Fruit fly (Drosophila melanogaster) whole organism, embryonic: ENCODE measurements around the gene Fic.

ENCODE experiments used
- Aef1 ChIP-seq: fragments of 200-800 bp; sonication (Bioruptor generic); IDR thresholded peaks from 3 replicates; pipeline ENCODE4 v1.3.6; 2022; ENCODE audit warnings: missing biosample characterization, missing genetic modification characterization
- Antp ChIP-seq: fragments of 200-800 bp; sonication (Bioruptor generic); optimal IDR thresholded peaks from 3 replicates; lab custom pipeline; 2016; ENCODE audit warnings: missing biosample characterization, missing genetic modification characterization
- CG10321 ChIP-seq: fragments of 200-800 bp; sonication (Bioruptor generic); IDR thresholded peaks from 2 replicates; pipeline ENCODE4 v1.3.6; 2022; ENCODE audit warnings: missing biosample characterization, missing genetic modification characterization
- CG10565 ChIP-seq: fragments of 200-800 bp; sonication (Bioruptor generic); optimal IDR thresholded peaks from 3 replicates; lab custom pipeline; 2016; ENCODE audit warnings: missing biosample characterization, mild to moderate bottlenecking, missing genetic modification characterization
- CG10654 ChIP-seq: fragments of 200-800 bp; sonication (Bioruptor generic); optimal IDR thresholded peaks from 2 replicates; lab custom pipeline; 2016; ENCODE audit warnings: missing biosample characterization, missing genetic modification characterization
- CG11695 ChIP-seq: fragments of 200-800 bp; sonication (Bioruptor generic); IDR thresholded peaks from 3 replicates; pipeline ENCODE4 v1.3.6; 2022; ENCODE audit warnings: missing biosample characterization, missing genetic modification characterization
- CG15011 ChIP-seq: fragments of 200-800 bp; sonication (Bioruptor generic); optimal IDR thresholded peaks from 3 replicates; lab custom pipeline; 2018; ENCODE audit warnings: missing biosample characterization, mild to moderate bottlenecking, missing genetic modification characterization
- CG15514 ChIP-seq: fragments of 200-800 bp; sonication (Bioruptor generic); optimal IDR thresholded peaks from 3 replicates; lab custom pipeline; 2017; ENCODE audit warnings: missing biosample characterization, missing genetic modification characterization, mild to moderate bottlenecking, moderate library complexity, missing genetic modification reagents
- CG1647 ChIP-seq: fragments of 200-800 bp; sonication (Bioruptor generic); optimal IDR thresholded peaks from 3 replicates; lab custom pipeline; 2016; ENCODE audit warnings: missing biosample characterization, missing genetic modification characterization
- CG1792 ChIP-seq: fragments of 200-800 bp; sonication (Bioruptor generic); optimal IDR thresholded peaks from 2 replicates; lab custom pipeline; 2016; ENCODE audit warnings: missing biosample characterization, missing genetic modification characterization
- CG2116 ChIP-seq: fragments of 200-800 bp; sonication (Bioruptor generic); optimal IDR thresholded peaks from 3 replicates; lab custom pipeline; 2018; ENCODE audit warnings: missing biosample characterization, mild to moderate bottlenecking, missing genetic modification characterization
- CG2129 ChIP-seq: fragments of 200-800 bp; sonication (Bioruptor generic); IDR thresholded peaks from 2 replicates; pipeline ENCODE4 v1.3.6; 2022; ENCODE audit warnings: missing biosample characterization, missing genetic modification characterization; ENCODE audit not compliant: partially characterized antibody
- CG31224 ChIP-seq: fragments of 200-800 bp; sonication (Bioruptor generic); IDR thresholded peaks from 2 replicates; pipeline ENCODE4 v1.3.6; 2022; ENCODE audit warnings: missing biosample characterization, missing genetic modification characterization
- CG7372 ChIP-seq: fragments of 200-800 bp; sonication (Bioruptor generic); IDR thresholded peaks from 2 replicates; pipeline ENCODE4 v1.3.6; 2022; ENCODE audit warnings: missing biosample characterization, missing genetic modification characterization
- CHES-1-like ChIP-seq: fragments of 200-800 bp; sonication (Bioruptor generic); optimal IDR thresholded peaks from 2 replicates; lab custom pipeline; 2016; ENCODE audit warnings: missing biosample characterization, missing genetic modification characterization
- CTCF ChIP-seq: fragments of 200-800 bp; sonication (Bioruptor generic); optimal IDR thresholded peaks from 2 replicates; lab custom pipeline; 2017; ENCODE audit warnings: missing biosample characterization, mild to moderate bottlenecking, missing genetic modification characterization, moderate library complexity
- CrebB ChIP-seq: fragments of 200-800 bp; sonication (Bioruptor generic); optimal IDR thresholded peaks from 3 replicates; lab custom pipeline; 2018; ENCODE audit warnings: missing biosample characterization, mild to moderate bottlenecking, missing genetic modification characterization
- D ChIP-seq, 2 experiments: fragments of 200-800 bp in 1 of 2; fragments of >200 bp in 1 of 2; sonication (Bioruptor generic) in 1 of 2; optimal IDR thresholded peaks; 2 replicates in 1 of 2; 3 replicates in 1 of 2; lab custom pipeline; 2017; ENCODE audit warnings: mild to moderate bottlenecking in 1 of 2, missing biosample characterization in 1 of 2, missing genetic modification characterization in 1 of 2, missing genetic modification reagents in 1 of 2
- Deaf1 ChIP-seq: fragments of 200-800 bp; optimal IDR thresholded peaks from 3 replicates; lab custom pipeline; 2019; ENCODE audit warnings: missing biosample characterization, mild to moderate bottlenecking, missing genetic modification characterization, moderate library complexity
- Dip2 ChIP-seq: fragments of 200-800 bp; sonication (Bioruptor generic); IDR thresholded peaks from 2 replicates; pipeline ENCODE4 v1.3.6; 2022; ENCODE audit warnings: missing biosample characterization, missing genetic modification characterization
- Eip74EF ChIP-seq, 2 experiments: fragments of 200-800 bp in 1 of 2; fragments of >200 bp in 1 of 2; sonication (Bioruptor generic) in 1 of 2; optimal IDR thresholded peaks; 2 replicates each; lab custom pipeline; 2017 to 2019; ENCODE audit warnings: missing biosample characterization in 2 of 2, missing genetic modification characterization in 2 of 2, mild to moderate bottlenecking in 1 of 2, moderate library complexity in 1 of 2
- Fer3 ChIP-seq: fragments of 200-800 bp; sonication (Bioruptor generic); optimal IDR thresholded peaks from 2 replicates; lab custom pipeline; 2018; ENCODE audit warnings: missing biosample characterization, mild to moderate bottlenecking, missing genetic modification characterization, moderate library complexity
- H15 ChIP-seq: fragments of 200-800 bp; sonication (Bioruptor generic); IDR thresholded peaks from 3 replicates; pipeline ENCODE4 v1.3.6; 2022; ENCODE audit warnings: missing biosample characterization, missing genetic modification characterization
- Med ChIP-seq: fragments of 200-800 bp; sonication (Bioruptor generic); peaks from one replicate; lab custom pipeline; 2016; ENCODE audit warnings: missing biosample characterization, missing genetic modification characterization, mild to moderate bottlenecking, inconsistent platforms, moderate library complexity
- Oli ChIP-seq: fragments of 200-800 bp; sonication (Bioruptor generic); optimal IDR thresholded peaks from 2 replicates; lab custom pipeline; 2018; ENCODE audit warnings: missing biosample characterization, mild to moderate bottlenecking, missing genetic modification characterization, moderate library complexity
- Opbp ChIP-seq: fragments of 200-800 bp; sonication (Bioruptor generic); IDR thresholded peaks from 3 replicates; pipeline ENCODE4 v1.3.6; 2022; ENCODE audit warnings: missing biosample characterization, missing genetic modification characterization; ENCODE audit not compliant: partially characterized antibody
- Optix ChIP-seq: fragments of 200-800 bp; sonication (Bioruptor generic); IDR thresholded peaks from 3 replicates; pipeline ENCODE4 v1.3.6; 2022; ENCODE audit warnings: missing biosample characterization, missing genetic modification characterization
- Trl ChIP-seq, 3 experiments: fragments of >200 bp in 2 of 3; fragments of 200-800 bp in 1 of 3; sonication (Bioruptor generic) in 1 of 3; optimal IDR thresholded peaks; 2 replicates in 1 of 3; 3 replicates in 2 of 3; lab custom pipeline; 2016 to 2017; ENCODE audit warnings: missing biosample characterization in 1 of 3, missing genetic modification characterization in 1 of 3
- abd-A ChIP-seq: fragments of 200-800 bp; sonication (Bioruptor generic); optimal IDR thresholded peaks from 3 replicates; lab custom pipeline; 2019; ENCODE audit warnings: missing biosample characterization, mild to moderate bottlenecking, missing genetic modification characterization, moderate library complexity
- bab2 ChIP-seq: fragments of 200-800 bp; sonication (Bioruptor generic); optimal IDR thresholded peaks from 2 replicates; lab custom pipeline; 2016; ENCODE audit warnings: missing biosample characterization, missing genetic modification characterization
- cad ChIP-seq: fragments of >200 bp; optimal IDR thresholded peaks from 2 replicates; lab custom pipeline; 2017; ENCODE audit warnings: missing biosample characterization, missing genetic modification characterization
- chinmo ChIP-seq: fragments of 200-800 bp; sonication (Bioruptor generic); IDR thresholded peaks from 4 replicates; pipeline ENCODE4 v1.3.6; 2022; ENCODE audit warnings: missing biosample characterization, missing genetic modification characterization; ENCODE audit not compliant: partially characterized antibody
- ci ChIP-seq: fragments of 200-800 bp; sonication (Bioruptor generic); IDR thresholded peaks from 3 replicates; pipeline ENCODE4 v1.3.6; 2022; ENCODE audit warnings: missing biosample characterization, missing genetic modification characterization
- crol ChIP-seq: fragments of 200-800 bp; sonication (Bioruptor generic); IDR thresholded peaks from 2 replicates; pipeline ENCODE4 v1.3.6; 2022; ENCODE audit warnings: missing biosample characterization, missing genetic modification characterization
- esg ChIP-seq: fragments of 200-800 bp; sonication (Bioruptor generic); conservative IDR thresholded peaks from 2 replicates; pipeline ENCODE4 v1.3.6; 2022; ENCODE audit warnings: missing biosample characterization, missing genetic modification characterization
- ewg ChIP-seq: fragments of 200-800 bp; sonication (Bioruptor generic); optimal IDR thresholded peaks from 3 replicates; lab custom pipeline; 2017; ENCODE audit warnings: mild to moderate bottlenecking, missing biosample characterization, missing genetic modification reagents, missing genetic modification characterization
- fd96Cb ChIP-seq: fragments of 200-800 bp; sonication (Bioruptor generic); optimal IDR thresholded peaks from 2 replicates; lab custom pipeline; 2018; ENCODE audit warnings: missing biosample characterization, mild to moderate bottlenecking, missing genetic modification characterization, moderate library complexity
- fu2 ChIP-seq: fragments of 200-800 bp; sonication (Bioruptor generic); optimal IDR thresholded peaks from 2 replicates; lab custom pipeline; 2016; ENCODE audit warnings: missing biosample characterization, missing genetic modification characterization
- gcm2 ChIP-seq: fragments of 200-800 bp; sonication (Bioruptor generic); optimal IDR thresholded peaks from 2 replicates; lab custom pipeline; 2016; ENCODE audit warnings: missing biosample characterization, missing genetic modification characterization
- gsb ChIP-seq: fragments of 200-800 bp; sonication (Bioruptor generic); IDR thresholded peaks from 2 replicates; pipeline ENCODE4 v1.3.6; 2022; ENCODE audit warnings: missing biosample characterization, missing genetic modification characterization
- gsb-n ChIP-seq: fragments of 200-800 bp; sonication (Bioruptor generic); optimal IDR thresholded peaks from 3 replicates; lab custom pipeline; 2018; ENCODE audit warnings: missing biosample characterization, mild to moderate bottlenecking, missing genetic modification characterization
- klu ChIP-seq: fragments of 200-800 bp; sonication (Bioruptor generic); IDR thresholded peaks from 2 replicates; pipeline ENCODE4 v1.3.6; 2022; ENCODE audit warnings: missing biosample characterization, missing genetic modification characterization
- otp ChIP-seq: fragments of 200-800 bp; sonication (Bioruptor generic); IDR thresholded peaks from 3 replicates; pipeline ENCODE4, ENCODE4 v1.3.6; 2022; ENCODE audit warnings: missing biosample characterization, missing genetic modification characterization
- phol ChIP-seq: fragments of 200-800 bp; sonication (Bioruptor generic); optimal IDR thresholded peaks from 3 replicates; lab custom pipeline; 2018; ENCODE audit warnings: missing biosample characterization, mild to moderate bottlenecking, missing genetic modification characterization, moderate library complexity
- pum ChIP-seq: fragments of 200-800 bp; sonication (Bioruptor generic); optimal IDR thresholded peaks from 2 replicates; lab custom pipeline; 2016; ENCODE audit warnings: missing biosample characterization, missing genetic modification characterization
- sc ChIP-seq, 3 experiments: fragments of >200 bp in 2 of 3; fragments of 200-800 bp in 1 of 3; sonication (Bioruptor generic) in 1 of 3; optimal IDR thresholded peaks; 2 replicates in 2 of 3; 3 replicates in 1 of 3; lab custom pipeline; 2017; ENCODE audit warnings: mild to moderate bottlenecking in 1 of 3, missing biosample characterization in 1 of 3, missing genetic modification characterization in 1 of 3, missing genetic modification reagents in 1 of 3
- sens-2 ChIP-seq: fragments of 200-800 bp; sonication (Bioruptor generic); IDR thresholded peaks from 2 replicates; pipeline ENCODE4 v1.3.6; 2022; ENCODE audit warnings: missing biosample characterization, missing genetic modification characterization
- sna ChIP-seq: fragments of 200-800 bp; sonication (Bioruptor generic); IDR thresholded peaks from 2 replicates; pipeline ENCODE4 v1.3.6; 2022; ENCODE audit warnings: missing biosample characterization, missing genetic modification characterization; ENCODE audit not compliant: partially characterized antibody
- ssp ChIP-seq: fragments of 200-800 bp; sonication (Bioruptor generic); IDR thresholded peaks from 2 replicates; pipeline ENCODE4 v1.3.6; 2022; ENCODE audit warnings: missing biosample characterization, missing genetic modification characterization
- zf30C ChIP-seq: fragments of 200-800 bp; sonication (Bioruptor generic); optimal IDR thresholded peaks from 3 replicates; lab custom pipeline; 2018; ENCODE audit warnings: missing biosample characterization, mild to moderate bottlenecking, missing genetic modification characterization

Fic gene

DNA sequence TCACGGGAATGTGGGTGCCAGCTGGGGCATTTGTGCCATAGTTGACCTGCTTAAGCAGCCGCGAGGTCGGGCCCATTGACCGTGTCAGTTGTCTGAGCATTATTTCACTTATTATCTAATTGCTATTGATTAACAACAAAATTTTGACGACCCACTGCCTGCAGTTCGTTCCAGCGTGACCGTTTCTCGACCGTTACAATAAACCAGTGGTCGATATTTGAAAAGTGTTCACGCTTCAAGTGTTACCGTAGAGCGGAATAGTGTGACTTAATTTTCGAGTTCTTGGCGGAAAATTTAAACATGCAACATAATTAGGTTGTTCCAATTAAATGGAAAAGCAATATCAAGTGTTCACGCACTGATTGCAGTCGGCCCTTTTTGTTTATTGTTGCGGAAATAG is 43.4 kb downstream of the Fic start, which contains the start of gene HemK1 (continued):
- peak; percentile 2 for TF ChIP-seq CHES-1-like (GFP tag; lab: Kevin White, UChicago)
- TF ChIP-seq CG10565 = no peak
- TF ChIP-seq Oli (tag; lab: Kevin White, UChicago) = no peak
- no peak for TF ChIP-seq ssp (GFP tag; lab: Robert Waterston, UW)
- no peak for TF ChIP-seq ewg
- TF ChIP-seq CTCF (GFP tag; lab: Kevin White, UChicago) = peak; percentile 42
- no peak for TF ChIP-seq Optix (GFP tag; lab: Robert Waterston, UW)
- no peak for TF ChIP-seq otp (GFP tag; lab: Robert Waterston, UW)
- TF ChIP-seq sc (optimal IDR thresholded peaks at IDR 0.05; lab: Kevin White, UChicago) = no peak
- no peak for TF ChIP-seq sc (GFP tag; optimal IDR thresholded peaks at IDR 0.05; lab: Kevin White, UChicago)
- TF ChIP-seq CG15011 (GFP tag; lab: Kevin White, UChicago) = no peak
- peak; percentile 83 for TF ChIP-seq Med (GFP tag; lab: Kevin White, UChicago)
- TF ChIP-seq Opbp = peak; percentile 53; the same call in 1 of the 3 replicates
- TF ChIP-seq Deaf1 (tag; lab: Kevin White, UChicago) = peak; percentile 14
- TF ChIP-seq CrebB = peak; percentile 15
- no peak for TF ChIP-seq sens-2
- TF ChIP-seq crol = no peak
- TF ChIP-seq Dip2 (GFP tag; lab: Robert Waterston, UW) = no peak
- no peak for TF ChIP-seq gsb-n (tag; lab: Kevin White, UChicago)
- no peak for TF ChIP-seq esg (GFP tag; lab: Robert Waterston, UW)
- TF ChIP-seq CG2129 (GFP tag; lab: Robert Waterston, UW) = peak; percentile 14; the same call in 1 of the 2 replicates
- no peak for TF ChIP-seq Aef1
- TF ChIP-seq chinmo = peak; percentile 56; the same call in 1 of the 4 replicates
- no peak for TF ChIP-seq bab2 (GFP tag; lab: Kevin White, UChicago)
- TF ChIP-seq ci (GFP tag; lab: Robert Waterston, UW) = 0 out of 3 replicates have a peak, but pooled peaks have one; percentile 34
- no peak for TF ChIP-seq fu2 (GFP tag; lab: Kevin White, UChicago)
- TF ChIP-seq CG10654 (GFP tag; lab: Kevin White, UChicago) = no peak
- no peak for TF ChIP-seq fd96Cb
- no peak for TF ChIP-seq pum (GFP tag; lab: Kevin White, UChicago)
- TF ChIP-seq phol (tag; lab: Kevin White, UChicago) = peak; percentile 23
- TF ChIP-seq klu = no peak
- TF ChIP-seq CG10321 (GFP tag; lab: Robert Waterston, UW) = no peak
- no peak for TF ChIP-seq gcm2 (GFP tag; lab: Kevin White, UChicago)
- TF ChIP-seq abd-A (tag; lab: Kevin White, UChicago) = peak; percentile 29
- TF ChIP-seq sna (GFP tag; lab: Robert Waterston, UW) = peak; percentile 7; the same call in 1 of the 2 replicates
- peak; percentile 84 for TF ChIP-seq CG15514 (GFP tag; lab: Kevin White, UChicago)
- no peak for TF ChIP-seq CG11695 (GFP tag; lab: Robert Waterston, UW)
- TF ChIP-seq H15 (GFP tag; lab: Robert Waterston, UW) = no peak
- no peak for TF ChIP-seq cad (GFP tag; lab: Kevin White, UChicago)
- peak; percentile 42 for TF ChIP-seq CG2116
- TF ChIP-seq CG1647 (GFP tag; lab: Kevin White, UChicago) = no peak
- TF ChIP-seq Eip74EF (GFP tag; optimal IDR thresholded peaks at IDR 0.05; lab: Kevin White, UChicago) = peak in 1 of 2 experiments; percentile 16
- TF ChIP-seq Fer3 = no peak
- TF ChIP-seq Antp (GFP tag; lab: Kevin White, UChicago) = no peak
- TF ChIP-seq gsb (GFP tag; lab: Robert Waterston, UW) = no peak
- TF ChIP-seq D (optimal IDR thresholded peaks at IDR 0.05; lab: Kevin White, UChicago) = no peak
- TF ChIP-seq D (GFP tag; optimal IDR thresholded peaks at IDR 0.05; lab: Kevin White, UChicago) = no peak
- TF ChIP-seq CG1792 (GFP tag; lab: Kevin White, UChicago) = no peak
- TF ChIP-seq zf30C (GFP tag; lab: Kevin White, UChicago) = no peak
- TF ChIP-seq CG31224 (GFP tag; lab: Robert Waterston, UW) = no peak
- no peak for TF ChIP-seq Trl (optimal IDR thresholded peaks at IDR 0.05; lab: Kevin White, UChicago)
- TF ChIP-seq Trl (GFP tag; optimal IDR thresholded peaks at IDR 0.05; lab: Kevin White, UChicago) = no peak
- TF ChIP-seq CG7372 (GFP tag; lab: Robert Waterston, UW) = no peak
